Worm (Caenorhabditis elegans) whole organism, early embryonic: ENCODE measurements around the gene tag-293.

Experiments
- ama-1 ChIP-seq: fragments of 150-350 bp; optimal IDR thresholded peaks from 2 replicates; lab custom pipeline; 2014
- ceh-36 ChIP-seq: sonication (generic microtip); optimal IDR thresholded peaks from 2 replicates; lab custom pipeline; 2016; ENCODE audit warnings: missing genetic modification characterization, inconsistent platforms, missing compliant biosample characterization
- flt-1 ChIP-seq: fragments of 200-800 bp; sonication (Bioruptor generic); IDR thresholded peaks from 2 replicates; pipeline ENCODE4 v1.3.6; 2022; ENCODE audit warnings: missing genetic modification characterization, missing compliant biosample characterization
- tbx-11 ChIP-seq: fragments of 200-800 bp; sonication (Bioruptor generic); IDR thresholded peaks from 2 replicates; pipeline ENCODE4 v1.3.6; 2022; ENCODE audit warnings: missing genetic modification characterization, missing compliant biosample characterization
- tra-4 ChIP-seq: sonication (generic microtip); optimal IDR thresholded peaks from 2 replicates; lab custom pipeline; 2017; ENCODE audit warnings: missing genetic modification characterization, missing compliant biosample characterization

DNA sequence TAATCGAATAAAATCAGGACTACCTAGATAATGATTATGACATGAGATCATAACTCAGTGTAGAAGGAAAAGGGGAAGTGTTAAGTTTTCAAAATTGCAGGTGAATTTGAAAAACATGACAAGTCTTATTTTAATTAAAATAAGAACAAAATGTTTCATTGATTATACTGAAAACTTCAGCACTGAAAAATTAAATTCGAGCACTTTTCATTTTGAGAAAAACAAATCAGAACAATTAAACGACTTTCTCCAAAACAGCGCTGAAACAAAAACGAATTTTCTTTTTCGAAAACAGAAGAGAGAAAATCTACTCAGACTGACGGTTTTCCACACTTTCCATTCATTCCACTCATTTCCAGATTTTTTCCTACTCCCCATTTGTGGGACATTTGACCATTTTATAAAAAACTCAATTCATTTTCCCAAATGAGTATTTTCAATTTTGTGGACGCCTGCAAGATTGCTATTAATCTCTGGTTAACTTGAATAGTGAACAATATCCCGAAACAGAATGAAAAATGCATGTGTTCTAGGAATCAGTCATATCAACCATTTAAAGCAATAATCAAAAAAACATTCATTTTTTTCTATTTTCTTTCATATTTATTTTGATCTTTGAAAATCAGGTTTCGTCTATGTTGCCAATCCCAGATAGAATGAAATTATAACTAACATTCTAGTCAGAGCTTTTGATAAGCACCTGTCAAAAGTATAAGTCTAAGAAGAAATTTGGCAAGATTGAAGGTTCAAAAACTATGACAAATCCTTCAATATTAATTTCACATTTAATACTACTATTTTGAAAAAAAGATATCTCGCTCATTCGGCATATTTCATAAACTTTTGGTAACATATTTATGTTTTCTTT lies 2.9 kb downstream of the tag-293 start, which contains the start of the genes srh-231 and srh-275:
- no peak for TF ChIP-seq ceh-36 (tag; lab: Kevin White, UChicago)
- no peak for TF ChIP-seq ama-1
- TF ChIP-seq tbx-11, result no peak
- TF ChIP-seq tra-4, result no peak
- TF ChIP-seq flt-1 (GFP tag; lab: Robert Waterston, UW), result no peak
